Worm (Caenorhabditis elegans) whole organism, young adult: Measurements from ENCODE around the gene asps-1.

Source experiments
- ama-1 ChIP-seq, 3 experiments: fragments of 150-350 bp in 1 of 3; sonication (generic microtip) in 2 of 3; optimal IDR thresholded peaks; 2 replicates each; lab custom pipeline; 2014 to 2018; ENCODE audit warnings: missing biosample characterization in 2 of 3, missing genetic modification characterization in 2 of 3, missing genetic modification reagents in 2 of 3
- attf-3 ChIP-seq: fragments of 200-800 bp; sonication (Bioruptor generic); conservative IDR thresholded peaks from 2 replicates; pipeline ENCODE4 v1.3.6; 2022; ENCODE audit warnings: missing genetic modification reagents, missing genetic modification characterization, missing compliant biosample characterization
- dpl-1 ChIP-seq: fragments of 150-350 bp; optimal IDR thresholded peaks from 2 replicates; lab custom pipeline; 2014; ENCODE audit warnings: missing biosample characterization, missing genetic modification reagents, missing genetic modification characterization
- nhr-27 ChIP-seq: fragments of 200-800 bp; sonication (Bioruptor generic); optimal IDR thresholded peaks from 2 replicates; lab custom pipeline; 2018; ENCODE audit warnings: mild to moderate bottlenecking, missing genetic modification characterization, moderate library complexity, missing compliant biosample characterization
- pha-4 ChIP-seq: fragments of 150-350 bp; sonication (generic microtip); optimal IDR thresholded peaks from 2 replicates; lab custom pipeline; 2014; ENCODE audit warnings: missing biosample characterization, missing genetic modification reagents, missing genetic modification characterization
- ztf-18 ChIP-seq: sonication (generic microtip); optimal IDR thresholded peaks from 2 replicates; lab custom pipeline; 2016; ENCODE audit warnings: missing genotype, mild to moderate bottlenecking, missing genetic modification characterization, missing compliant biosample characterization
- ztf-22 ChIP-seq: fragments of 200-800 bp; sonication (Bioruptor generic); optimal IDR thresholded peaks from 2 replicates; lab custom pipeline; 2018; ENCODE audit warnings: mild to moderate bottlenecking, missing genetic modification characterization, moderate library complexity, missing compliant biosample characterization

- TF ChIP-seq dpl-1 (GFP tag; lab: Kevin White, UChicago): peak; percentile 66
- TF ChIP-seq attf-3 (GFP tag; lab: Robert Waterston, UW): no peak
- no peak for TF ChIP-seq nhr-27
- TF ChIP-seq ama-1 (optimal IDR thresholded peaks at IDR 0.05; lab: Kevin White, UChicago): no peak
- no peak for TF ChIP-seq ama-1 (GFP tag; optimal IDR thresholded peaks at IDR 0.05; lab: Kevin White, UChicago)
- TF ChIP-seq ztf-18 (tag; lab: Kevin White, UChicago): peak; percentile 15
- TF ChIP-seq pha-4: peak; percentile 47
- no peak for TF ChIP-seq ztf-22
Measured at ce11 chrV:10355773-10356335, 38.7 kb upstream of the asps-1 start, which contains the start of gene sluh-7.
